Fruit fly (Drosophila melanogaster): Measurements from ENCODE around the gene CG11638.

dm6 chrX:1030478-1030877, 4.0 kb upstream of the CG11638 start, which contains the start of the genes Cdc45 and Rpp21:
- TF ChIP-seq sens-2 (GFP tag; IDR thresholded peaks at IDR 0.05) (no peak), CG33213 (GFP tag; optimal IDR thresholded peaks at IDR 0.05) (no peak), dan (GFP tag; IDR thresholded peaks at IDR 0.05) (no peak)
